Worm (Caenorhabditis elegans) whole organism, late embryonic: ENCODE measurements around the gene K09C4.7.

ENCODE experiments used
- K09A11.1 ChIP-seq: sonication (generic microtip); optimal IDR thresholded peaks from 2 replicates; lab custom pipeline; 2017; ENCODE audit warnings: antibody characterized with exemption, mild to moderate bottlenecking, missing genetic modification characterization, missing compliant biosample characterization; ENCODE audit not compliant: insufficient read depth
- ahr-1 ChIP-seq: sonication (generic microtip); optimal IDR thresholded peaks from 2 replicates; lab custom pipeline; 2016; ENCODE audit warnings: missing genetic modification characterization, missing compliant biosample characterization
- ceh-18 ChIP-seq: sonication (generic microtip); optimal IDR thresholded peaks from 2 replicates; lab custom pipeline; 2016; ENCODE audit warnings: missing genetic modification characterization, missing compliant biosample characterization
- ceh-22 ChIP-seq: sonication (generic microtip); optimal IDR thresholded peaks from 2 replicates; lab custom pipeline; 2017; ENCODE audit warnings: missing biosample characterization, missing genetic modification characterization
- che-1 ChIP-seq: sonication (generic microtip); optimal IDR thresholded peaks from 2 replicates; lab custom pipeline; 2016; ENCODE audit warnings: mild to moderate bottlenecking, missing genetic modification characterization, missing compliant biosample characterization
- dve-1 ChIP-seq: sonication (generic microtip); optimal IDR thresholded peaks from 2 replicates; lab custom pipeline; 2017; ENCODE audit warnings: antibody characterized with exemption, mild to moderate bottlenecking, missing genetic modification characterization, missing compliant biosample characterization
- pat-9 ChIP-seq: fragments of 200-800 bp; sonication (Bioruptor generic); optimal IDR thresholded peaks from 2 replicates; lab custom pipeline; 2018; ENCODE audit warnings: mild to moderate bottlenecking, missing genetic modification characterization, moderate library complexity, missing compliant biosample characterization
- pqm-1 ChIP-seq: sonication (generic microtip); optimal IDR thresholded peaks from 2 replicates; lab custom pipeline; 2016; ENCODE audit warnings: missing genetic modification characterization, missing compliant biosample characterization
- ref-2 ChIP-seq: sonication (generic microtip); optimal IDR thresholded peaks from 2 replicates; lab custom pipeline; 2016; ENCODE audit warnings: missing genetic modification characterization, missing compliant biosample characterization
- unc-3 ChIP-seq, 2 experiments: fragments of 200-800 bp in 1 of 2; sonication (Bioruptor generic) in 1 of 2; sonication (generic microtip) in 1 of 2; conservative IDR thresholded peaks in 1 of 2; optimal IDR thresholded peaks in 1 of 2; 2 replicates each; pipeline versions ENCODE4 v1.3.6 to Lab custom; 2016 to 2022; ENCODE audit warnings: missing compliant biosample characterization in 2 of 2, missing genetic modification characterization in 2 of 2, missing genetic modification reagents in 1 of 2
- unc-55 ChIP-seq: sonication (generic microtip); optimal IDR thresholded peaks from 2 replicates; lab custom pipeline; 2017; ENCODE audit warnings: missing biosample characterization, missing genetic modification reagents, missing genetic modification characterization
- zip-5 ChIP-seq: sonication (generic microtip); optimal IDR thresholded peaks from 2 replicates; lab custom pipeline; 2016; ENCODE audit warnings: missing genetic modification characterization, missing compliant biosample characterization

DNA sequence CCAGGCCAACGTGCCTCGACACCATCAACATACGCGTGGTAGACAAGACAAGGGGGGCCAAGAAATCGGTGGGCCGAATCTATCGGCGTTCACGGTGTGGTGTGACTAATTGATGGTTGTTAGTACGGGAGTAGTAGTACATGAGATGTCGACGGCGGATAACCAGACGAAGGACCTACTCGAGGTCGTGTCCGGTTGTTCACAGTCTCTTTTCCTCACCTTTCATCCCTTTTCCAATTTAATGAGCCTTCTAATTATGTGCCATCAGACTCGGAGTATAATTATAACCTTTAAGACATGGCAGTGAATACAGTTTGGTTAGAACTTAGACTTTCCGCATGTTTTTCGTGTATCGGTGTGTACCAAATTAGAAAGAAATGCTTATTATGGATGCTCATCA lies 38.0 kb downstream of the K09C4.7 start:
- TF ChIP-seq pat-9 (no peak), ref-2 (tag; lab: Kevin White, UChicago) (no peak), unc-3 (GFP tag; conservative IDR thresholded peaks at IDR 0.05; lab: Robert Waterston, UW) (no peak), unc-3 (tag; optimal IDR thresholded peaks at IDR 0.05; lab: Kevin White, UChicago) (no peak), pqm-1 (no peak), unc-55 (GFP tag; lab: Kevin White, UChicago) (no peak), che-1 (tag; lab: Kevin White, UChicago) (no peak), ceh-18 (tag; lab: Kevin White, UChicago) (no peak), ceh-22 (tag; lab: Kevin White, UChicago) (no peak), zip-5 (no peak), dve-1 (tag; lab: Kevin White, UChicago) (no peak), ahr-1 (tag; lab: Kevin White, UChicago) (no peak), K09A11.1 (tag; lab: Kevin White, UChicago) (no peak)
